Worm (Caenorhabditis elegans) whole organism, young adult: ENCODE data around the gene H29C22.1.

ENCODE experiments used
- F37B4.10 ChIP-seq: fragments of 200-800 bp; sonication (Bioruptor generic); IDR thresholded peaks from 2 replicates; pipeline ENCODE4 v1.3.6; 2022; ENCODE audit warnings: missing genetic modification characterization, missing compliant biosample characterization
- F39B2.1 ChIP-seq: fragments of 200-800 bp; sonication (Bioruptor generic); IDR thresholded peaks from 2 replicates; pipeline ENCODE4 v1.3.6; 2022; ENCODE audit warnings: missing genetic modification reagents, missing genetic modification characterization, missing compliant biosample characterization
- F57C9.4 ChIP-seq: sonication (generic microtip); optimal IDR thresholded peaks from 2 replicates; lab custom pipeline; 2017; ENCODE audit warnings: mild to moderate bottlenecking, missing genetic modification characterization, missing compliant biosample characterization
- K11D2.4 ChIP-seq: fragments of 200-800 bp; sonication (Bioruptor generic); IDR thresholded peaks from 2 replicates; pipeline ENCODE4 v1.3.6; 2022; ENCODE audit warnings: missing genetic modification reagents, missing genetic modification characterization, missing compliant biosample characterization
- T26A5.8 ChIP-seq: sonication (generic microtip); optimal IDR thresholded peaks from 2 replicates; lab custom pipeline; 2016; ENCODE audit warnings: missing genetic modification characterization, missing compliant biosample characterization
- Y53G8AR.9 ChIP-seq: fragments of 200-800 bp; sonication (Bioruptor generic); conservative IDR thresholded peaks from 2 replicates; pipeline ENCODE4 v1.3.6; 2022; ENCODE audit warnings: missing genetic modification reagents, missing genetic modification characterization, missing compliant biosample characterization
- akir-1 ChIP-seq: fragments of 200-800 bp; sonication (Bioruptor generic); optimal IDR thresholded peaks from 2 replicates; lab custom pipeline; 2018; ENCODE audit warnings: mild to moderate bottlenecking, missing genetic modification characterization, moderate library complexity, missing compliant biosample characterization
- aptf-2 ChIP-seq: fragments of 200-800 bp; sonication (Bioruptor generic); conservative IDR thresholded peaks from 2 replicates; pipeline ENCODE4 v1.3.6; 2022; ENCODE audit warnings: missing genetic modification reagents, missing genetic modification characterization, missing compliant biosample characterization
- ccch-3 ChIP-seq: fragments of 200-800 bp; sonication (Bioruptor generic); optimal IDR thresholded peaks from 2 replicates; lab custom pipeline; 2018; ENCODE audit warnings: mild to moderate bottlenecking, missing genetic modification characterization, missing compliant biosample characterization
- cebp-2 ChIP-seq: fragments of 200-800 bp; sonication (Bioruptor generic); IDR thresholded peaks from 2 replicates; pipeline ENCODE4 v1.3.6; 2022; ENCODE audit warnings: missing genetic modification characterization, missing compliant biosample characterization
- ceh-58 ChIP-seq: fragments of 200-800 bp; sonication (Bioruptor generic); IDR thresholded peaks from 2 replicates; pipeline ENCODE4 v1.3.6; 2022; ENCODE audit warnings: missing genetic modification characterization, missing compliant biosample characterization
- ceh-79 ChIP-seq: sonication (generic microtip); optimal IDR thresholded peaks from 2 replicates; lab custom pipeline; 2017; ENCODE audit warnings: mild to moderate bottlenecking, missing genetic modification characterization, missing compliant biosample characterization
- dox-1 ChIP-seq: fragments of 200-800 bp; sonication (Bioruptor generic); IDR thresholded peaks from 2 replicates; pipeline ENCODE4 v1.3.6; 2022; ENCODE audit warnings: missing genetic modification reagents, missing genetic modification characterization, missing compliant biosample characterization
- dpl-1 ChIP-seq: fragments of 150-350 bp; optimal IDR thresholded peaks from 2 replicates; lab custom pipeline; 2014; ENCODE audit warnings: missing biosample characterization, missing genetic modification reagents, missing genetic modification characterization
- efl-1 ChIP-seq: fragments of 150-350 bp; optimal IDR thresholded peaks from 2 replicates; lab custom pipeline; 2014; ENCODE audit warnings: missing biosample characterization, missing genetic modification reagents, missing genetic modification characterization
- ets-4 ChIP-seq: fragments of 200-800 bp; sonication (Bioruptor generic); optimal IDR thresholded peaks from 2 replicates; lab custom pipeline; 2018; ENCODE audit warnings: mild to moderate bottlenecking, missing genetic modification characterization, missing compliant biosample characterization
- gei-17 ChIP-seq: fragments of 200-800 bp; sonication (Bioruptor generic); optimal IDR thresholded peaks from 2 replicates; lab custom pipeline; 2018; ENCODE audit warnings: mild to moderate bottlenecking, missing genetic modification characterization, missing compliant biosample characterization
- him-1 ChIP-seq: sonication (generic microtip); optimal IDR thresholded peaks from 2 replicates; lab custom pipeline; 2016; ENCODE audit warnings: missing genotype, missing genetic modification reagents, missing genetic modification characterization, missing compliant biosample characterization
- hlh-26 ChIP-seq: fragments of 200-800 bp; sonication (Bioruptor generic); conservative IDR thresholded peaks from 2 replicates; pipeline ENCODE4 v1.3.6; 2022; ENCODE audit warnings: missing genetic modification reagents, missing genetic modification characterization, missing compliant biosample characterization
- lag-1 ChIP-seq: fragments of 200-800 bp; sonication (Bioruptor generic); IDR thresholded peaks from 2 replicates; pipeline ENCODE4 v1.3.6; 2022; ENCODE audit warnings: missing genetic modification reagents, missing genetic modification characterization, missing compliant biosample characterization
- madf-10 ChIP-seq: sonication (generic microtip); optimal IDR thresholded peaks from 2 replicates; lab custom pipeline; 2016; ENCODE audit warnings: mild to moderate bottlenecking, missing genetic modification characterization, missing compliant biosample characterization
- mcd-1 ChIP-seq: fragments of 200-800 bp; sonication (Bioruptor generic); IDR thresholded peaks from 2 replicates; pipeline ENCODE4 v1.3.6; 2022; ENCODE audit warnings: missing genetic modification reagents, missing genetic modification characterization, missing compliant biosample characterization
- mes-4 ChIP-seq: sonication (generic microtip); optimal IDR thresholded peaks from 2 replicates; lab custom pipeline; 2016; ENCODE audit warnings: missing genotype, missing genetic modification characterization, missing compliant biosample characterization
- nhr-27 ChIP-seq: fragments of 200-800 bp; sonication (Bioruptor generic); optimal IDR thresholded peaks from 2 replicates; lab custom pipeline; 2018; ENCODE audit warnings: mild to moderate bottlenecking, missing genetic modification characterization, moderate library complexity, missing compliant biosample characterization
- rec-8 ChIP-seq, 2 experiments: sonication (generic microtip); optimal IDR thresholded peaks; 2 replicates each; lab custom pipeline; 2016; ENCODE audit warnings: mild to moderate bottlenecking in 2 of 2, missing genetic modification characterization in 2 of 2, missing genetic modification reagents in 2 of 2, missing genotype in 2 of 2, missing biosample characterization in 1 of 2, missing compliant biosample characterization in 1 of 2, moderate library complexity in 1 of 2
- sdz-38 ChIP-seq: sonication (generic microtip); optimal IDR thresholded peaks from 2 replicates; lab custom pipeline; 2016; ENCODE audit warnings: missing genotype, missing genetic modification characterization, missing compliant biosample characterization
- sea-2 ChIP-seq: fragments of 200-800 bp; sonication (Bioruptor generic); IDR thresholded peaks from 2 replicates; pipeline ENCODE4 v1.3.6; 2022; ENCODE audit warnings: missing genetic modification characterization, missing compliant biosample characterization
- snpc-4 ChIP-seq, 5 experiments: fragments of 150-350 bp in 1 of 5; sonication (generic microtip) in 4 of 5; optimal IDR thresholded peaks; 2 replicates each; lab custom pipeline; 2014 to 2018; ENCODE audit warnings: missing genetic modification characterization in 5 of 5, missing biosample characterization in 3 of 5, antibody characterized with exemption in 2 of 5, mild to moderate bottlenecking in 2 of 5, missing compliant biosample characterization in 2 of 5, missing genotype in 2 of 5, moderate library complexity in 2 of 5, missing genetic modification reagents in 1 of 5
- sptf-2 ChIP-seq: fragments of 200-800 bp; sonication (Bioruptor generic); optimal IDR thresholded peaks from 2 replicates; lab custom pipeline; 2018; ENCODE audit warnings: mild to moderate bottlenecking, missing genetic modification characterization, missing compliant biosample characterization
- ztf-22 ChIP-seq: fragments of 200-800 bp; sonication (Bioruptor generic); optimal IDR thresholded peaks from 2 replicates; lab custom pipeline; 2018; ENCODE audit warnings: mild to moderate bottlenecking, missing genetic modification characterization, moderate library complexity, missing compliant biosample characterization
- ztf-6 ChIP-seq: fragments of 200-800 bp; sonication (Bioruptor generic); IDR thresholded peaks from 2 replicates; pipeline ENCODE4 v1.3.6; 2022; ENCODE audit warnings: missing genetic modification reagents, missing genetic modification characterization, missing compliant biosample characterization

The H29C22.1 gene

ce11 chrX:9314397-9314796 lies 3.3 kb upstream of the H29C22.1 start, which contains the start of gene ttr-38:
Gene ttr-38 (minus strand): TSS chrX:9314497.
- TF ChIP-seq F57C9.4 (no peak), cebp-2 (GFP tag; lab: Robert Waterston, UW) (no peak), dox-1 (GFP tag; lab: Robert Waterston, UW) (no peak), sea-2 (GFP tag; lab: Robert Waterston, UW) (no peak)

ce11 chrX:9303422-9303821 lies 7.7 kb downstream of the H29C22.1 start, which contains the start of gene tmc-2:
Gene tmc-2 (plus strand): TSS chrX:9303722.
- TF ChIP-seq mcd-1 (GFP tag; lab: Robert Waterston, UW) (no peak), madf-10 (no peak), ceh-58 (GFP tag; lab: Robert Waterston, UW) (no peak)
- TF ChIP-seq, all 124 proteins: peak for 0

ce11 chrX:9302763-9303162 lies 8.4 kb downstream of the H29C22.1 start:
- TF ChIP-seq ztf-22 (GFP tag; lab: Kevin White, UChicago) (no peak), hlh-26 (GFP tag; lab: Robert Waterston, UW) (no peak), lag-1 (GFP tag; lab: Robert Waterston, UW) (no peak), nhr-27 (tag; lab: Kevin White, UChicago) (no peak), gei-17 (GFP tag; lab: Kevin White, UChicago) (no peak), efl-1 (GFP tag; lab: Kevin White, UChicago) (no peak), aptf-2 (GFP tag; lab: Robert Waterston, UW) (no peak)

ce11 chrX:9300379-9300778 lies 10.7 kb downstream of the H29C22.1 start:
- TF ChIP-seq ets-4 (no peak), sea-2 (GFP tag; lab: Robert Waterston, UW) (no peak), T26A5.8 (no peak), snpc-4 (GFP tag; optimal IDR thresholded peaks at IDR 0.05; lab: Kevin White, UChicago) (no peak), snpc-4 (tag; optimal IDR thresholded peaks at IDR 0.05; lab: Kevin White, UChicago) (no peak), K11D2.4 (GFP tag; lab: Robert Waterston, UW) (no peak), akir-1 (no peak), ccch-3 (GFP tag; lab: Kevin White, UChicago) (no peak), F39B2.1 (GFP tag; lab: Robert Waterston, UW) (no peak), sptf-2 (GFP tag; lab: Kevin White, UChicago) (no peak)

ce11 chrX:9298846-9299245 lies 12.3 kb downstream of the H29C22.1 start, which contains the start of gene B0416.2:
Gene B0416.2 (plus strand): TSS chrX:9299146.
- TF ChIP-seq ceh-79 (tag; lab: Kevin White, UChicago) (no peak), Y53G8AR.9 (GFP tag; lab: Robert Waterston, UW) (no peak), rec-8 (tag; optimal IDR thresholded peaks at IDR 0.05; lab: Kevin White, UChicago) (no peak), sea-2 (GFP tag; lab: Robert Waterston, UW) (no peak), ceh-58 (GFP tag; lab: Robert Waterston, UW) (no peak), dpl-1 (GFP tag; lab: Kevin White, UChicago) (no peak), F37B4.10 (GFP tag; lab: Robert Waterston, UW) (no peak), sdz-38 (tag; lab: Kevin White, UChicago) (no peak), ztf-6 (GFP tag; lab: Robert Waterston, UW) (no peak), him-1 (tag; lab: Kevin White, UChicago) (no peak), mes-4 (tag; lab: Kevin White, UChicago) (no peak)
